Fruit fly (Drosophila melanogaster): ENCODE data around the gene CG43090.

DNA sequence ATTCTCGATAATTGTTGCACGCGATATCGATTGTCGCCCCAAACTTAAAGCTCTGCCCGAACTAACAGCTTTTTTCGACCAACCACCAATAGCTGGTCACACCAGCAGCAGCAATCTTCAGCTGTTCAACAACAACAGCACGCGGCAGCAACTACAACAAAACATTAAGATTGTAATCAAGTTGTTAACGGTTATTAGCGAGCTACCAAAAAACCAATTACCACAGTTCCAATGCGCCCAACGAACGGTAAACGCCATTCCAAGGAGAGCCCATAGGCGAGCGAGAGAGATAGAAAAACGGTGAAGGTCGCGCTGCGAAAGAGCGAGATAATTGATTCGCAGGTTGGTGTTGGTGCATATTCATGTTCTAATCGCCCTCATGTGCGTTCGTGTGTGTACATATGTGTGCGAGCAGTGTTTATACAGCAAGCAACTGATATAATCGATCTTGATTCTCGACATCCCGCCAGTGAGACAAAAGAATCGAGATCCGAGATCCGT, 20.2 kb upstream of the CG43090 start, which contains the start of gene Efr:
- TF ChIP-seq pan (optimal IDR thresholded peaks at IDR 0.05) (no peak), EcR (GFP tag; optimal IDR thresholded peaks at IDR 0.05) (no peak), CG8478 (optimal IDR thresholded peaks at IDR 0.05) (no peak), psq (optimal IDR thresholded peaks at IDR 0.05) (no peak), usp (GFP tag; optimal IDR thresholded peaks at IDR 0.05) (no peak)
